Fruit fly (Drosophila melanogaster): ENCODE measurements around the gene twy.
A peak's percentile ranks its signal among the peaks of the same experiment; 100 is the strongest.

The twy gene

dm6 chr3L:11793233-11793800, at the start of gene twy, which contains the start of gene CG10907:
twy (minus strand) TSS chr3L:11793283.
CG10907 (plus strand) TSS chr3L:11793514.
- TF ChIP-seq CG11696 (GFP tag; IDR thresholded peaks at IDR 0.05) (no peak), sens-2 (GFP tag; IDR thresholded peaks at IDR 0.05) (no peak), CG12155 (GFP tag; optimal IDR thresholded peaks at IDR 0.05) (no peak), CG13287 (GFP tag; IDR thresholded peaks at IDR 0.05; ENCODE audit: partially characterized antibody) (0 out of 2 replicates have a peak, but pooled peaks have one; percentile 35), CG32767 (GFP tag; IDR thresholded peaks at IDR 0.05) (no peak), CG15514 (GFP tag; optimal IDR thresholded peaks at IDR 0.05) (no peak), phol (tag; optimal IDR thresholded peaks at IDR 0.05) (no peak), Fer3 (tag; optimal IDR thresholded peaks at IDR 0.05) (no peak), C15 (GFP tag; IDR thresholded peaks at IDR 0.05) (no peak), CG9437 (GFP tag; optimal IDR thresholded peaks at IDR 0.05) (no peak), cato (GFP tag; optimal IDR thresholded peaks at IDR 0.05; ENCODE audit: borderline replicate concordance) (no peak), CG9797 (GFP tag; optimal IDR thresholded peaks at IDR 0.05) (peak; percentile 30), Hr78 (GFP tag; optimal IDR thresholded peaks at IDR 0.05) (no peak), rib (GFP tag; IDR thresholded peaks at IDR 0.05) (no peak), Tbp (GFP tag; optimal IDR thresholded peaks at IDR 0.05) (no peak), HLH3B (GFP tag; IDR thresholded peaks at IDR 0.05) (no peak), CG1233 (GFP tag; optimal IDR thresholded peaks at IDR 0.05) (no peak), HHEX (GFP tag; optimal IDR thresholded peaks at IDR 0.05) (no peak), Dad (GFP tag; optimal IDR thresholded peaks at IDR 0.05) (no peak), MBD-R2 (GFP tag; IDR thresholded peaks at IDR 0.05) (peak; percentile 67; the same call in 1 of the 2 replicates), trem (tag; optimal IDR thresholded peaks at IDR 0.05) (peak; percentile 16), pzg (GFP tag; optimal IDR thresholded peaks at IDR 0.05) (peak; percentile 17), CG2199 (GFP tag; IDR thresholded peaks at IDR 0.05) (no peak), CG14710 (tag; optimal IDR thresholded peaks at IDR 0.05) (peak; percentile 10), CG10543 (GFP tag; optimal IDR thresholded peaks at IDR 0.05) (no peak), Dp (GFP tag; optimal IDR thresholded peaks at IDR 0.05) (peak; percentile 40), Asciz (GFP tag; optimal IDR thresholded peaks at IDR 0.05) (no peak), E2f2 (GFP tag; IDR thresholded peaks at IDR 0.05) (peak; percentile 40; the same call in 1 of the 2 replicates), CG42726 (GFP tag; IDR thresholded peaks at IDR 0.05; ENCODE audit: partially characterized antibody) (no peak), zfh1 (GFP tag; IDR thresholded peaks at IDR 0.05) (no peak), CG2875 (GFP tag; optimal IDR thresholded peaks at IDR 0.05) (no peak), Dfd (GFP tag; optimal IDR thresholded peaks at IDR 0.05) (no peak), prd (optimal IDR thresholded peaks at IDR 0.05) (no peak), prd (GFP tag; IDR thresholded peaks at IDR 0.05) (no peak), jigr1 (GFP tag; IDR thresholded peaks at IDR 0.05) (no peak), CG17328 (GFP tag; IDR thresholded peaks at IDR 0.05) (no peak), CG9817 (tag; optimal IDR thresholded peaks at IDR 0.05) (no peak), sug (tag; optimal IDR thresholded peaks at IDR 0.05) (no peak), sna (GFP tag; IDR thresholded peaks at IDR 0.05; ENCODE audit: partially characterized antibody) (no peak), CG4617 (GFP tag; optimal IDR thresholded peaks at IDR 0.05; ENCODE audit: borderline replicate concordance) (peak; percentile 59), gfzf (GFP tag; optimal IDR thresholded peaks at IDR 0.05) (peak; percentile 58), MESR4 (GFP tag; optimal IDR thresholded peaks at IDR 0.05) (peak; percentile 18), Taf1 (GFP tag; IDR thresholded peaks at IDR 0.05) (no peak), CG30431 (GFP tag; optimal IDR thresholded peaks at IDR 0.05) (no peak), abd-A (tag; optimal IDR thresholded peaks at IDR 0.05) (no peak), stwl (tag; optimal IDR thresholded peaks at IDR 0.05) (peak; percentile 15), CG3995 (GFP tag; optimal IDR thresholded peaks at IDR 0.05) (no peak), gcm2 (GFP tag; optimal IDR thresholded peaks at IDR 0.05) (no peak), dmrt99B (tag; optimal IDR thresholded peaks at IDR 0.05) (no peak), odd (GFP tag; optimal IDR thresholded peaks at IDR 0.05) (no peak)
